Worm (Caenorhabditis elegans) whole organism, L4 larva: ENCODE data around the gene asp-8.
"Not testable (repeated sequence)": the region's sequence is repeated elsewhere in the genome, so short reads cannot be mapped to it uniquely, and the experiment has no call there.

Source experiments
- F37D6.2 ChIP-seq: sonication (generic microtip); optimal IDR thresholded peaks from 2 replicates; lab custom pipeline; 2016; ENCODE audit warnings: mild to moderate bottlenecking, missing genetic modification characterization, missing compliant biosample characterization
- F44E2.7 ChIP-seq: fragments of 200-800 bp; sonication (Bioruptor generic); IDR thresholded peaks from 2 replicates; pipeline ENCODE4 v2.1.2; 2022; ENCODE audit warnings: missing genetic modification characterization, missing compliant biosample characterization
- T26A8.4 ChIP-seq: fragments of 200-800 bp; sonication (Bioruptor generic); IDR thresholded peaks from 2 replicates; pipeline ENCODE4 v1.3.6; 2022; ENCODE audit warnings: missing genetic modification characterization, missing compliant biosample characterization
- Y105C5A.15 ChIP-seq: fragments of 200-800 bp; sonication (Bioruptor generic); IDR thresholded peaks from 2 replicates; pipeline ENCODE4 v1.3.6; 2022; ENCODE audit warnings: missing genetic modification characterization, missing compliant biosample characterization
- ZK546.5 ChIP-seq, 2 experiments: sonication (generic microtip); optimal IDR thresholded peaks; 2 replicates each; lab custom pipeline; 2017; ENCODE audit warnings: missing biosample characterization in 2 of 2, missing genetic modification characterization in 2 of 2
- aha-1 ChIP-seq: fragments of 150-350 bp; peaks from one replicate; lab custom pipeline; 2014; ENCODE audit warnings: missing biosample characterization, missing genetic modification characterization
- ama-1 ChIP-seq: fragments of 150-350 bp; optimal IDR thresholded peaks from 2 replicates; lab custom pipeline; 2014; ENCODE audit warnings: inconsistent platforms, mixed read lengths
- ceh-20 ChIP-seq: fragments of 200-800 bp; sonication (Bioruptor generic); IDR thresholded peaks from 2 replicates; pipeline ENCODE4 v1.3.6; 2022; ENCODE audit warnings: missing genetic modification reagents, missing genetic modification characterization, missing compliant biosample characterization
- ceh-62 ChIP-seq: sonication (generic microtip); optimal IDR thresholded peaks from 2 replicates; lab custom pipeline; 2017; ENCODE audit warnings: missing biosample characterization, missing genetic modification characterization
- dpl-1 ChIP-seq: fragments of 150-350 bp; optimal IDR thresholded peaks from 2 replicates; lab custom pipeline; 2014; ENCODE audit warnings: missing biosample characterization, missing genetic modification reagents, missing genetic modification characterization
- hlh-30 ChIP-seq: sonication (generic microtip); optimal IDR thresholded peaks from 2 replicates; lab custom pipeline; 2017; ENCODE audit warnings: antibody characterized with exemption, mild to moderate bottlenecking, missing genetic modification characterization, missing compliant biosample characterization; ENCODE audit not compliant: insufficient read depth
- lin-29 ChIP-seq: fragments of 200-800 bp; sonication (Bioruptor generic); IDR thresholded peaks from 2 replicates; pipeline ENCODE4 v1.3.6; 2022; ENCODE audit warnings: missing genetic modification reagents, missing genetic modification characterization, missing compliant biosample characterization
- lir-3 ChIP-seq: sonication (generic microtip); optimal IDR thresholded peaks from 2 replicates; lab custom pipeline; 2016; ENCODE audit warnings: mild to moderate bottlenecking, missing genetic modification characterization, missing compliant biosample characterization
- madf-9 ChIP-seq: fragments of 200-800 bp; sonication (Bioruptor generic); conservative IDR thresholded peaks from 2 replicates; pipeline ENCODE4 v1.3.6; 2022; ENCODE audit warnings: missing genetic modification reagents, missing genetic modification characterization, missing compliant biosample characterization
- mdl-1 ChIP-seq, 2 experiments: fragments of 150-350 bp in 1 of 2; sonication (generic microtip) in 1 of 2; optimal IDR thresholded peaks; 2 replicates each; lab custom pipeline; 2014 to 2017; ENCODE audit warnings: missing biosample characterization in 2 of 2, missing genetic modification characterization in 2 of 2
- mdt-29 ChIP-seq: fragments of 200-800 bp; sonication (Bioruptor generic); IDR thresholded peaks from 2 replicates; pipeline ENCODE4 v1.3.6; 2022; ENCODE audit warnings: missing genetic modification reagents, missing genetic modification characterization, missing compliant biosample characterization
- mxl-3 ChIP-seq: fragments of 200-800 bp; sonication (Bioruptor generic); optimal IDR thresholded peaks from 2 replicates; lab custom pipeline; 2018; ENCODE audit warnings: mild to moderate bottlenecking, missing genetic modification characterization, missing compliant biosample characterization
- nhr-10 ChIP-seq: fragments of 150-350 bp; optimal IDR thresholded peaks from 2 replicates; lab custom pipeline; 2014; ENCODE audit warnings: missing biosample characterization, missing genetic modification characterization
- nhr-41 ChIP-seq: fragments of 200-800 bp; sonication (Bioruptor generic); IDR thresholded peaks from 2 replicates; pipeline ENCODE4 v1.3.6; 2022; ENCODE audit warnings: missing genetic modification reagents, missing genetic modification characterization, missing compliant biosample characterization
- nhr-48 ChIP-seq: sonication (generic microtip); optimal IDR thresholded peaks from 2 replicates; lab custom pipeline; 2016; ENCODE audit warnings: mild to moderate bottlenecking, missing genetic modification characterization, missing compliant biosample characterization
- nhr-6 ChIP-seq: fragments of 150-350 bp; optimal IDR thresholded peaks from 2 replicates; lab custom pipeline; 2014; ENCODE audit warnings: missing biosample characterization, missing genetic modification characterization
- nhr-76 ChIP-seq: fragments of 150-350 bp; optimal IDR thresholded peaks from 2 replicates; lab custom pipeline; 2014; ENCODE audit warnings: missing biosample characterization, missing genetic modification characterization
- pha-4 ChIP-seq, 2 experiments: fragments of 150-350 bp in 1 of 2; fragments of 200-800 bp in 1 of 2; sonication (Bioruptor generic) in 1 of 2; IDR thresholded peaks in 1 of 2; optimal IDR thresholded peaks in 1 of 2; 2 replicates each; pipeline versions ENCODE4 v1.3.6 to Lab custom; 2014 to 2022; ENCODE audit warnings: missing genetic modification characterization in 2 of 2, missing genetic modification reagents in 2 of 2, missing biosample characterization in 1 of 2, missing compliant biosample characterization in 1 of 2
- pqm-1 ChIP-seq: sonication (generic microtip); optimal IDR thresholded peaks from 2 replicates; lab custom pipeline; 2017; ENCODE audit warnings: missing biosample characterization, missing genetic modification characterization
- set-16 ChIP-seq: fragments of 200-800 bp; sonication (Bioruptor generic); IDR thresholded peaks from 2 replicates; pipeline ENCODE4 v1.3.6; 2022; ENCODE audit warnings: missing genetic modification reagents, missing genetic modification characterization, missing compliant biosample characterization
- snpc-1.2 ChIP-seq: fragments of 200-800 bp; sonication (Bioruptor generic); IDR thresholded peaks from 2 replicates; pipeline ENCODE4 v1.3.6; 2022; ENCODE audit warnings: missing genetic modification reagents, missing genetic modification characterization, missing compliant biosample characterization
- spr-3 ChIP-seq: fragments of 200-800 bp; sonication (Bioruptor generic); optimal IDR thresholded peaks from 2 replicates; lab custom pipeline; 2018; ENCODE audit warnings: mild to moderate bottlenecking, missing genetic modification characterization, missing compliant biosample characterization
- tra-1 ChIP-seq: fragments of 200-800 bp; sonication (Bioruptor generic); IDR thresholded peaks from 2 replicates; pipeline ENCODE4 v1.3.6; 2022; ENCODE audit warnings: missing genetic modification reagents, missing genetic modification characterization, missing compliant biosample characterization
- unc-62 ChIP-seq, 3 experiments: fragments of 150-350 bp in 1 of 3; sonication (generic microtip); optimal IDR thresholded peaks in 2 of 3; peaks in 1 of 3; 1 replicate in 1 of 3; 2 replicates in 2 of 3; lab custom pipeline; 2014 to 2017; ENCODE audit warnings: missing biosample characterization in 3 of 3, missing genetic modification characterization in 3 of 3, missing genetic modification reagents in 3 of 3, missing genotype in 1 of 3
- zfp-2 ChIP-seq: sonication (generic microtip); optimal IDR thresholded peaks from 2 replicates; lab custom pipeline; 2016; ENCODE audit warnings: mild to moderate bottlenecking, missing genetic modification characterization, missing compliant biosample characterization
- ztf-11 ChIP-seq: fragments of 150-350 bp; optimal IDR thresholded peaks from 2 replicates; lab custom pipeline; 2014; ENCODE audit warnings: missing biosample characterization, missing genetic modification characterization
- ztf-7 ChIP-seq: fragments of 150-350 bp; optimal IDR thresholded peaks from 2 replicates; lab custom pipeline; 2014; ENCODE audit warnings: missing biosample characterization, missing genetic modification characterization

The asp-8 gene

DNA sequence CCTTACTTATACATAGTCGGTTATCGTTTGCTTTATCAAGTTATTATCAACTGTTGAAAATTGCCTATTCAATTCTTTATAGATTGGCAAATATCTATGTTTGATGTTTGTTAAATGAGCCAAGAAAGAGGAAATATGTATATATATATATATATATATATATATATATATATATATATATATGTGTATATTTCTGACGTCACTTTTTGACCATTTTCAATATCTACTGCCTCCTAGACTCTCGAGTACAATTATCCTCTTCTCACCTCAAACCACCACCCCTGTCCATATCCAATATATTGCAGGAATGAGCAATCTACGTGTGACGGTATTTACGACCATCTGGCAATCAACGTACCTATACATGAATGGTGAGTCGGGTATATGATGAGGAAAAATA lies 20.5 kb downstream of the asp-8 start, which contains the start of gene F59D6.1 (continued):
- TF ChIP-seq mxl-3 (GFP tag; lab: Kevin White, UChicago) (no peak), pqm-1 (tag; lab: Kevin White, UChicago) (no peak), nhr-41 (GFP tag; lab: Robert Waterston, UW) (no peak), lin-29 (GFP tag; lab: Robert Waterston, UW) (no peak)

DNA sequence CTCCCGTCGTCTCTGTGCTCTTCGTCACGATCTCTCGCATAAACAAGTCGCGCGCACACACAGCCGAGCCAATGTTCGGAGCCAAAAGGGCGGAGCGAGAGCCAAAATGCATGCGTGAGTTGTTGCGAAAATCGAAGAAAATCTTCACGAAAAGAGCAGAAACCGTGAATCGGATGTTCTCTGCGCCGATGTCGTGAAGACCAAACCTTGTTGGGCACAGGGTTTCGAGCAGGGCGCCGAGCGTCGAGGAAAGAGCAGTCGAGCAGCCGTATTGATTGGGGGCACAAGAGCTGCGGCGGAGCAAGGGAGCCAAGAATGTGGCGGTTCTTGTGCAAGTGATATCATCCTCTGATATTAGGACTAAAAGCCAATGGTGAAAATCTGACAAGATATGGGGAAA lies 22.0 kb downstream of the asp-8 start:
- TF ChIP-seq ama-1 (lab: Kevin White, UChicago): no peak
- TF ChIP-seq set-16 (GFP tag; lab: Robert Waterston, UW): peak; percentile 72
- peak; percentile 83 for TF ChIP-seq aha-1 (tag; lab: Kevin White, UChicago)
- no peak for TF ChIP-seq F37D6.2

- TF ChIP-seq nhr-6 (tag; lab: Kevin White, UChicago) (no peak), spr-3 (no peak), Y105C5A.15 (GFP tag; lab: Robert Waterston, UW) (no peak), unc-62 (GFP tag; optimal IDR thresholded peaks at IDR 0.05 in 1 of 2; lab: Kevin White, UChicago) (no peak), unc-62 (tag; optimal IDR thresholded peaks at IDR 0.05; lab: Kevin White, UChicago) (no peak), tra-1 (no peak), ztf-11 (tag; lab: Kevin White, UChicago) (no peak), lir-3 (tag; lab: Kevin White, UChicago) (no peak), pha-4 (GFP tag; IDR thresholded peaks at IDR 0.05; lab: Robert Waterston, UW) (no peak), pha-4 (tag; optimal IDR thresholded peaks at IDR 0.05; lab: Kevin White, UChicago) (no peak), T26A8.4 (GFP tag; lab: Robert Waterston, UW) (no peak), madf-9 (no peak), nhr-76 (no peak), ceh-20 (GFP tag; lab: Robert Waterston, UW) (no peak)
These were observed 29.9 kb downstream of the asp-8 start, which contains the start of gene C50H11.8 for ce11 chrV:3054254-3054653. TSS of gene C50H11.8 (plus strand) at chrV:3054554.

- TF ChIP-seq mdl-1 (tag; optimal IDR thresholded peaks at IDR 0.05; lab: Kevin White, UChicago) (no peak), aha-1 (tag; lab: Kevin White, UChicago) (peak; percentile 24)
These were observed 34.6 kb downstream of the asp-8 start, which contains the start of gene str-244 for ce11 chrV:3058996-3059395. TSS of gene str-244 (minus strand) at chrV:3059096.

- no peak for TF ChIP-seq zfp-2 (tag; lab: Kevin White, UChicago)
- TF ChIP-seq hlh-30 (tag; lab: Kevin White, UChicago): no peak
These were observed 37.7 kb downstream of the asp-8 start, which contains the start of gene srt-15 for ce11 chrV:3062078-3062477. TSS of gene srt-15 (minus strand) at chrV:3062178.

DNA sequence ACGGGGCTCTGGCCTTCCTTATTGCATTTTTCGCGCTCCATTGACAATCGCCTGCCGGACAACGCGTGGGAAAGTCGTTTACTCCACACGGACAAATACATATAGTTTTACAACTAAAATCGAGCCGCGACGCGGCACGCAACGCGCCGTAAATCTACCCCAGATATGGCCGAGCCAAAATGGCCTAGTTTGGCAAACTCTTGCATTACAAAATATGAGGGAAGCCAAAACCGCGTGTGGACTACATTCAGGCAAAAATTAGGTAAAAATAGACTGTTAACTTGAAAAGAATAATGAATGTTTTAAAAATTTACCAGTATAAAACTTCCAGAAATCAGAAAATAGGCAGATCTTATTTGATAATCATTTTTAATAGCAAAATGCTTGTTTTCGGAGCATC lies 40.1 kb downstream of the asp-8 start, which contains the start of gene srt-16:
TSS of gene srt-16 (minus strand) at position 101 of the 400 bp plus-strand sequence.
- TF ChIP-seq F44E2.7 (GFP tag; lab: Robert Waterston, UW); nhr-10 (tag; lab: Kevin White, UChicago); ceh-62: not testable (repeated sequence)

DNA sequence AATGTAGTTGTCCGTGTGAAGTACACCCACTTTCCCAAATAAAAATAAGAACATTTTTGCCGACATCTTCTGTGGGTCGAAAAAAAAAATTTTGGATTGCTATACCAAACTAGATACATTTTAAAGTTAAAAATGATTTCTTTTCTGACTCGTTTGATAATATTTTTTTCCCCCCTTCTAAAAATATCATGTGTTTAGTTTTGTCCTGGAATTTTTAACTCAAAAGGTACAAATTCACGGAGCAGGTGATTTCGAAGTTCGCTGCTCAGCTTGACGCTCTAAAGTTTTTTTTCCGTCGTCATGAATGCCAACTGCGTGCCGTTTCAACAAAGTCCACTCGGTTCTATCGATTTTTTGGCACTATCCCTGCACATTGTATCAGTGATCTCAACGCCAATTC lies 41.6 kb downstream of the asp-8 start, which contains the start of gene srh-185:
TSS of gene srh-185 (plus strand) at position 301 of the 400 bp plus-strand sequence.
- no peak for TF ChIP-seq nhr-48 (tag; lab: Kevin White, UChicago)
- no peak for TF ChIP-seq snpc-1.2 (GFP tag; lab: Robert Waterston, UW)
- peak in 1 of 2 experiments; percentile 11 for TF ChIP-seq unc-62 (GFP tag; optimal IDR thresholded peaks at IDR 0.05 in 1 of 2; lab: Kevin White, UChicago)
- TF ChIP-seq unc-62 (tag; optimal IDR thresholded peaks at IDR 0.05; lab: Kevin White, UChicago): no peak
- TF ChIP-seq ZK546.5 (tag; optimal IDR thresholded peaks at IDR 0.05; lab: Kevin White, UChicago): no peak
- no peak for TF ChIP-seq ztf-7 (tag; lab: Kevin White, UChicago)
- no peak for TF ChIP-seq dpl-1
- TF ChIP-seq pqm-1 (tag; lab: Kevin White, UChicago): no peak
- no peak for TF ChIP-seq mdt-29
